Fruit fly (Drosophila melanogaster) whole organism, pupa: ENCODE measurements around the gene AOX4.

Source experiments
- CG14655 ChIP-seq: fragments of 200-800 bp; sonication (Bioruptor generic); optimal IDR thresholded peaks from 3 replicates; lab custom pipeline; 2017; ENCODE audit warnings: mild to moderate bottlenecking, missing biosample characterization, missing genetic modification reagents, missing genetic modification characterization
- CG8301 ChIP-seq: fragments of 200-800 bp; sonication (Bioruptor generic); optimal IDR thresholded peaks from 2 replicates; lab custom pipeline; 2018; ENCODE audit warnings: missing biosample characterization, mild to moderate bottlenecking, missing genetic modification characterization
- CG9948 ChIP-seq: fragments of 200-800 bp; sonication (Bioruptor generic); optimal IDR thresholded peaks from 2 replicates; lab custom pipeline; 2018; ENCODE audit warnings: missing biosample characterization, mild to moderate bottlenecking, missing genetic modification characterization, moderate library complexity
- Ets98B ChIP-seq: fragments of 200-800 bp; sonication (Bioruptor generic); IDR thresholded peaks from 2 replicates; pipeline ENCODE4 v1.3.6; 2022; ENCODE audit warnings: missing biosample characterization, missing genetic modification characterization
- Pif1B ChIP-seq: fragments of 200-800 bp; sonication (Bioruptor generic); optimal IDR thresholded peaks from 3 replicates; lab custom pipeline; 2016; ENCODE audit warnings: missing biosample characterization, missing genetic modification characterization

DNA sequence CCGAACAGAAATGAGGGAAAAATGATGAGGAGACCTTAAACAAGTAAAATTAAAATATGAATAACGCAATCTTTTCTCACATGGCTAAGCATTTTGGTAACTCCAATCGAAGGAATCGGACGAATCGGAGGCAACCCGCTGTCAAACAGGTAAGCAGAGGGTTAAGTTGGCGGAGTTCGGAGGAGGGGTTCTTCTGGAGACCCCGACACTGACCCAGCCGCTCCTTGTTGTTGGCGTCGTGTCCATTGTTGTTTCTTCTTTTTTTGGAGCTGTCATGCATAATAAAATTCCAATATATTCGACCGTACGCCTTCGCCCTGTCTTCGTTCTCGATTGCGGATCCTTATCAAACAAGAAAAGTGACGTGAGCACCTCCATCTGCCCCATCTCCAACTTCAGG is 933 bp upstream of the AOX4 start:
- TF ChIP-seq Ets98B (GFP tag; lab: Robert Waterston, UW): no peak
- TF ChIP-seq Pif1B: no peak
- no peak for TF ChIP-seq CG14655 (GFP tag; lab: Kevin White, UChicago)
- TF ChIP-seq CG9948 (tag; lab: Kevin White, UChicago): no peak
- TF ChIP-seq CG8301 (tag; lab: Kevin White, UChicago): no peak
